Worm (Caenorhabditis elegans) whole organism, L4 larva: ENCODE results near the gene ncr-1.

Experiments
- lin-1 ChIP-seq: fragments of 200-800 bp; sonication (Bioruptor generic); IDR thresholded peaks from 2 replicates; pipeline ENCODE4 v1.3.6; 2022; ENCODE audit warnings: missing genetic modification reagents, missing genetic modification characterization, missing compliant biosample characterization
- lin-13 ChIP-seq: fragments of 150-350 bp; optimal IDR thresholded peaks from 2 replicates; lab custom pipeline; 2014; ENCODE audit warnings: missing biosample characterization, missing genetic modification reagents, missing genetic modification characterization
- lin-39 ChIP-seq: fragments of 150-350 bp; optimal IDR thresholded peaks from 2 replicates; lab custom pipeline; 2014; ENCODE audit warnings: missing biosample characterization, missing genetic modification reagents, missing genetic modification characterization
- lsy-2 ChIP-seq, 2 experiments: fragments of 150-350 bp in 1 of 2; sonication (generic microtip) in 1 of 2; optimal IDR thresholded peaks; 2 replicates each; lab custom pipeline; 2014 to 2017; ENCODE audit warnings: missing biosample characterization in 2 of 2, missing genetic modification characterization in 2 of 2
- mdl-1 ChIP-seq, 2 experiments: fragments of 150-350 bp in 1 of 2; sonication (generic microtip) in 1 of 2; optimal IDR thresholded peaks; 2 replicates each; lab custom pipeline; 2014 to 2017; ENCODE audit warnings: missing biosample characterization in 2 of 2, missing genetic modification characterization in 2 of 2
- set-16 ChIP-seq: fragments of 200-800 bp; sonication (Bioruptor generic); IDR thresholded peaks from 2 replicates; pipeline ENCODE4 v1.3.6; 2022; ENCODE audit warnings: missing genetic modification reagents, missing genetic modification characterization, missing compliant biosample characterization

ce11 chrX:4453820-4454219 is 34.8 kb downstream of the ncr-1 start, which contains the start of gene F02E8.4:
- TF ChIP-seq lsy-2 (tag; optimal IDR thresholded peaks at IDR 0.05; lab: Kevin White, UChicago) (no peak), lin-1 (GFP tag; lab: Robert Waterston, UW) (no peak), mdl-1 (tag; optimal IDR thresholded peaks at IDR 0.05; lab: Kevin White, UChicago) (no peak), lin-39 (tag; lab: Kevin White, UChicago) (no peak), set-16 (GFP tag; lab: Robert Waterston, UW) (no peak), lin-13 (GFP tag; lab: Kevin White, UChicago) (no peak)
